Worm (Caenorhabditis elegans) whole organism, L1 larva: ENCODE results near the gene arrd-7.

Experiments used
- Y116A8C.19 ChIP-seq: sonication (generic microtip); optimal IDR thresholded peaks from 2 replicates; lab custom pipeline; 2016; ENCODE audit warnings: missing compliant biosample characterization, missing genetic modification characterization, borderline replicate concordance
- alr-1 ChIP-seq: fragments of 200-800 bp; sonication (Bioruptor generic); optimal IDR thresholded peaks from 2 replicates; lab custom pipeline; 2018; ENCODE audit warnings: borderline replicate concordance, mild to moderate bottlenecking, missing genetic modification characterization, missing compliant biosample characterization
- aly-2 ChIP-seq: fragments of 150-350 bp; optimal IDR thresholded peaks from 2 replicates; lab custom pipeline; 2014; ENCODE audit warnings: missing biosample characterization, missing genetic modification characterization
- blmp-1 ChIP-seq: fragments of 150-350 bp; optimal IDR thresholded peaks from 2 replicates; lab custom pipeline; 2014; ENCODE audit warnings: missing biosample characterization, missing genetic modification characterization
- ceh-63 ChIP-seq: fragments of 200-800 bp; sonication (Bioruptor generic); optimal IDR thresholded peaks from 2 replicates; lab custom pipeline; 2018; ENCODE audit warnings: mild to moderate bottlenecking, missing genetic modification characterization, missing compliant biosample characterization
- ceh-82 ChIP-seq, 3 experiments: fragments of 150-350 bp in 1 of 3; sonication (generic microtip) in 2 of 3; optimal IDR thresholded peaks; 2 replicates each; lab custom pipeline; 2014 to 2017; ENCODE audit warnings: missing biosample characterization in 3 of 3, missing genetic modification characterization in 3 of 3
- ceh-90 ChIP-seq: sonication (generic microtip); optimal IDR thresholded peaks from 2 replicates; lab custom pipeline; 2016; ENCODE audit warnings: missing genetic modification characterization, missing compliant biosample characterization
- dpl-1 ChIP-seq, 3 experiments: fragments of 150-350 bp in 2 of 3; sonication (generic microtip) in 1 of 3; optimal IDR thresholded peaks; 2 replicates each; lab custom pipeline; 2014 to 2017; ENCODE audit warnings: missing biosample characterization in 3 of 3, missing genetic modification characterization in 3 of 3, missing genetic modification reagents in 3 of 3
- efl-1 ChIP-seq, 4 experiments: fragments of 150-350 bp; optimal IDR thresholded peaks in 3 of 4; peaks in 1 of 4; 1 replicate in 1 of 4; 2 replicates in 3 of 4; lab custom pipeline; 2014; ENCODE audit warnings: missing biosample characterization in 2 of 4, missing genetic modification characterization in 2 of 4, missing genetic modification reagents in 2 of 4
- egl-27 ChIP-seq, 2 experiments: fragments of 150-350 bp in 1 of 2; sonication (generic microtip); optimal IDR thresholded peaks; 3 replicates each; lab custom pipeline; 2017 to 2018; ENCODE audit warnings: missing biosample characterization in 2 of 2, missing genetic modification characterization in 2 of 2, missing genetic modification reagents in 2 of 2
- elt-2 ChIP-seq: sonication (generic microtip); optimal IDR thresholded peaks from 2 replicates; lab custom pipeline; 2016; ENCODE audit warnings: missing genetic modification characterization, mild to moderate bottlenecking, inconsistent platforms, missing compliant biosample characterization, missing genetic modification reagents
- fkh-10 ChIP-seq: sonication (generic microtip); optimal IDR thresholded peaks from 2 replicates; lab custom pipeline; 2017; ENCODE audit warnings: missing biosample characterization, missing genetic modification reagents, missing genetic modification characterization
- hlh-4 ChIP-seq: sonication (generic microtip); optimal IDR thresholded peaks from 2 replicates; lab custom pipeline; 2016; ENCODE audit warnings: mild to moderate bottlenecking, missing genetic modification characterization, missing compliant biosample characterization
- lin-13 ChIP-seq: fragments of 150-350 bp; optimal IDR thresholded peaks from 2 replicates; lab custom pipeline; 2014; ENCODE audit warnings: missing biosample characterization, missing genetic modification reagents, missing genetic modification characterization
- mdl-1 ChIP-seq, 2 experiments: fragments of 150-350 bp; optimal IDR thresholded peaks; 2 replicates each; lab custom pipeline; 2014 to 2017; ENCODE audit warnings: missing biosample characterization in 2 of 2, missing genetic modification characterization in 2 of 2, inconsistent platforms in 1 of 2
- nhr-12 ChIP-seq: sonication (generic microtip); optimal IDR thresholded peaks from 2 replicates; lab custom pipeline; 2017; ENCODE audit warnings: missing biosample characterization, missing genetic modification characterization
- nhr-19 ChIP-seq: fragments of 200-800 bp; sonication (Bioruptor generic); conservative IDR thresholded peaks from 2 replicates; pipeline ENCODE4 v1.3.6; 2022; ENCODE audit warnings: missing genetic modification characterization, missing compliant biosample characterization
- nhr-28 ChIP-seq: fragments of 150-350 bp; optimal IDR thresholded peaks from 2 replicates; lab custom pipeline; 2014; ENCODE audit warnings: missing biosample characterization, missing genetic modification characterization
- nhr-47 ChIP-seq: sonication (generic microtip); optimal IDR thresholded peaks from 2 replicates; lab custom pipeline; 2016; ENCODE audit warnings: mild to moderate bottlenecking, missing genetic modification characterization, moderate library complexity, missing compliant biosample characterization
- nhr-71 ChIP-seq: sonication (generic microtip); optimal IDR thresholded peaks from 2 replicates; lab custom pipeline; 2016; ENCODE audit warnings: mild to moderate bottlenecking, missing genetic modification characterization, moderate library complexity, missing compliant biosample characterization
- nhr-76 ChIP-seq: sonication (generic microtip); optimal IDR thresholded peaks from 2 replicates; lab custom pipeline; 2017; ENCODE audit warnings: missing biosample characterization, missing genetic modification characterization
- nhr-84 ChIP-seq: sonication (generic microtip); optimal IDR thresholded peaks from 2 replicates; lab custom pipeline; 2017; ENCODE audit warnings: missing biosample characterization, missing genetic modification characterization
- skn-1 ChIP-seq: fragments of 150-350 bp; optimal IDR thresholded peaks from 2 replicates; lab custom pipeline; 2014; ENCODE audit warnings: missing biosample characterization, missing genetic modification characterization
- snpc-4 ChIP-seq: fragments of 150-350 bp; optimal IDR thresholded peaks from 2 replicates; lab custom pipeline; 2014; ENCODE audit warnings: missing biosample characterization, missing genetic modification characterization
- snu-23 ChIP-seq: sonication (generic microtip); optimal IDR thresholded peaks from 2 replicates; lab custom pipeline; 2016; ENCODE audit warnings: missing genetic modification characterization, missing compliant biosample characterization
- sptf-1 ChIP-seq: fragments of 150-350 bp; optimal IDR thresholded peaks from 2 replicates; lab custom pipeline; 2014; ENCODE audit warnings: missing biosample characterization, missing genetic modification characterization
- unc-130 ChIP-seq: fragments of 150-350 bp; optimal IDR thresholded peaks from 2 replicates; lab custom pipeline; 2017; ENCODE audit warnings: missing biosample characterization, missing genetic modification characterization, inconsistent platforms
- unc-62 ChIP-seq: fragments of 150-350 bp; optimal IDR thresholded peaks from 2 replicates; lab custom pipeline; 2014; ENCODE audit warnings: missing biosample characterization, missing genetic modification reagents, missing genetic modification characterization
- unc-86 ChIP-seq: sonication (generic microtip); optimal IDR thresholded peaks from 2 replicates; lab custom pipeline; 2016; ENCODE audit warnings: missing genetic modification characterization, missing compliant biosample characterization
- unc-98 ChIP-seq: fragments of 200-800 bp; sonication (Bioruptor generic); IDR thresholded peaks from 2 replicates; pipeline ENCODE4 v1.3.6; 2022; ENCODE audit warnings: missing genetic modification characterization, missing compliant biosample characterization
- vab-15 ChIP-seq: sonication (generic microtip); optimal IDR thresholded peaks from 2 replicates; lab custom pipeline; 2017; ENCODE audit warnings: missing genotype, mild to moderate bottlenecking, missing genetic modification characterization, missing compliant biosample characterization
- xbp-1 ChIP-seq: sonication (generic microtip); optimal IDR thresholded peaks from 2 replicates; lab custom pipeline; 2016; ENCODE audit warnings: missing genetic modification characterization, missing compliant biosample characterization
- zag-1 ChIP-seq: fragments of 150-350 bp; optimal IDR thresholded peaks from 2 replicates; lab custom pipeline; 2014; ENCODE audit warnings: missing biosample characterization, missing genetic modification characterization
- zip-4 ChIP-seq: fragments of 200-800 bp; sonication (Bioruptor generic); optimal IDR thresholded peaks from 2 replicates; lab custom pipeline; 2018; ENCODE audit warnings: mild to moderate bottlenecking, missing genetic modification characterization, moderate library complexity, missing compliant biosample characterization
- ztf-4 ChIP-seq: fragments of 150-350 bp; optimal IDR thresholded peaks from 2 replicates; lab custom pipeline; 2014; ENCODE audit warnings: missing biosample characterization, missing genetic modification characterization

Gene arrd-7

DNA sequence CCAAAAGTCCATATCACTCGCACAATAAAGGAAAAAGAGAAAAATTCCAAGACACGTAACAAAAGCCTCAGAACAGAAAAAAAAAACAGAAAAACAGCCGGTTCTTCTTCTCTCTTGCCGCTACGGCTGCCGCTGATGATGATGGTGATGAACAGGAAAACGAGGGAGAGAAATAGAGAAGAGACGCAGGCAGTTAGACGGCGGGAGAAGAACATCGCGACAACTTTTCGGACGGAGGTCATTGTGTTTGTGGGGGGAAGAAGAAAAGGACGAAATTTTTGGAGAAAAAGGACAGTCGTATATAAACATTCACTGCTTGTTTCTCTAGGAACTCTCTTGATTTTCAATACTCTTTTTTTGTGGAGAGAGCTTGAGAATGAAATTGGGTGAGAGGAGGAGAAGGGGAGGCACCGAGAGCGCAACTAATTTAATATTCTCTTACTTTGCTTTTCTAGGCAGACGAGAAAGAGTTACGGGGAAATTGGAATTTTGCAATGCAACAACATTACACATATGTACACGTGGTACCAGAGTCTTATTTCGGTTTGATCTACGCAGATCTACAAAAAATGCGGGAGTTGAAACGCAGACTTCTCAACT is 27.3 kb upstream of the arrd-7 start (continued):
- TF ChIP-seq aly-2, result no peak
- peak; percentile 50 for TF ChIP-seq nhr-47 (tag; lab: Kevin White, UChicago)
- TF ChIP-seq nhr-71, result peak; percentile 65
- TF ChIP-seq nhr-19 (GFP tag; lab: Robert Waterston, UW), result peak; percentile 41

DNA sequence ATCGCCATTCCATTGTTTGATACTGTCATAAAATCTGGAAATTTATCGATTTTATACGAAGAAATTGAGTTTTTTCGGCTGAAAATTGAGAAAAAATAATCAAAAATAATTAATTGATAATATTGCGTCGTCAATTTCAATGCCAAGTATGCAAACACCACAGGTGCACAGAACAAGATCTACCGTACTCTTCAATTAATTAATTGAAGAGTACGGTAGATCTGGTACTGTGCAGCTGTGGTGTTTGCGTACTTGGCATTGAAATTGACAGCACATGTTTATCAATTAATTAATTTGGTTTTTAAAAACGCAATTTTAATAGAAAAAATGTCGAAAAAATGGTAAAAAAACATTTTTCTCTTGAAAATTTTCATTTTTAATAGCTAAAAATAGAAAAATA is 26.4 kb upstream of the arrd-7 start, which contains the start of gene cnt-1:
TSS of gene cnt-1 (minus strand) at position 36 of the 400 bp plus-strand sequence.
- no peak for TF ChIP-seq skn-1
- TF ChIP-seq blmp-1 (tag; lab: Kevin White, UChicago), result no peak
- TF ChIP-seq xbp-1 (tag; lab: Kevin White, UChicago), result no peak
- no peak for TF ChIP-seq nhr-76 (tag; lab: Kevin White, UChicago)
- no peak for TF ChIP-seq vab-15
- no peak for TF ChIP-seq Y116A8C.19 (tag; lab: Kevin White, UChicago)

DNA sequence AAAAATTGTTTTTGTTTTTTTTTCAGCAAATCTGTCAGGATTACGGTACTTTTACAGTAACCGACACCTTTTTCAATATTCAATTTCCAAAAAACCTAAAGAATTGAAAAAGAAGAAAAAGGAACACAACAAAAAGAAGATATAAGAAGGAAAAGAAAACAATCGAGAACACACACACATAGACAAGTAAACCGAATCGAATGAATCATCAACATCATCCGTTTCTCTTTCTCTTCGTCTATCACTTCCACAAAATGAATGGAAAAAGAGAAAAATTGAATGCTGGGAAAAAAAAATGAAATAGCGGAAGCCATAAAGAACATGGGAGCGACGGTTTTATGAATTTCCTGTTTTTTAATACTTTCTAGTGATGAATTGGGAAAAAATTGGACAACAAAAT is 19.0 kb upstream of the arrd-7 start:
- no peak for TF ChIP-seq ceh-90 (tag; lab: Kevin White, UChicago)
- TF ChIP-seq sptf-1 (tag; lab: Kevin White, UChicago), result no peak
- peak; percentile 37 for TF ChIP-seq blmp-1 (tag; lab: Kevin White, UChicago)
- TF ChIP-seq fkh-10 (GFP tag; lab: Kevin White, UChicago), result no peak
- TF ChIP-seq, all 84 proteins: peak for 1

DNA sequence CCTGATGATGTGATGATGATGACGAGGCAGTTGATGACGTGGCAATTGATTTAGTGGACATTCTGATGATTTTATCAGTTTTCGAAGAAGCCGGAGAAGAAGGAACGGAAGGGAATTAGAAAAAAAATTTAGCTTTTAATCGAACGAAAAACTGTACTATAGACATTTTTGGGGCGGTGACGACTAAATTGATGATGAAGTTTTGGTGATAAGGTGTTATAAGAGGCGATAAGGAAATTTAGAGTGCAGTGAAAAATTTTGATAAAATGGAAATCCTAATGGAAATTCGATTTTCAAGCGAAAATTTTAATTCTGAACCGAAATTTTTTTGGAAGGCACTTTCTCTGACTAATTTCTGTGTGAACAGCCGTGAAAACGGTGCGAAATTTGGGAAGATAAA is 17.6 kb upstream of the arrd-7 start:
- TF ChIP-seq alr-1 (tag; lab: Kevin White, UChicago), result no peak
- TF ChIP-seq nhr-12 (tag; lab: Kevin White, UChicago), result no peak
- TF ChIP-seq efl-1 (optimal IDR thresholded peaks at IDR 0.05; lab: Kevin White, UChicago), result no peak
- peak in 1 of 2 experiments; percentile 20 for TF ChIP-seq efl-1 (GFP tag; optimal IDR thresholded peaks at IDR 0.05 in 1 of 2; lab: Kevin White, UChicago)
- no peak for TF ChIP-seq ceh-63
- no peak for TF ChIP-seq snu-23 (GFP tag; lab: Kevin White, UChicago)
- no peak for TF ChIP-seq dpl-1 (GFP tag; optimal IDR thresholded peaks at IDR 0.05; lab: Kevin White, UChicago)
- peak; percentile 31 for TF ChIP-seq elt-2 (tag; lab: Kevin White, UChicago)

DNA sequence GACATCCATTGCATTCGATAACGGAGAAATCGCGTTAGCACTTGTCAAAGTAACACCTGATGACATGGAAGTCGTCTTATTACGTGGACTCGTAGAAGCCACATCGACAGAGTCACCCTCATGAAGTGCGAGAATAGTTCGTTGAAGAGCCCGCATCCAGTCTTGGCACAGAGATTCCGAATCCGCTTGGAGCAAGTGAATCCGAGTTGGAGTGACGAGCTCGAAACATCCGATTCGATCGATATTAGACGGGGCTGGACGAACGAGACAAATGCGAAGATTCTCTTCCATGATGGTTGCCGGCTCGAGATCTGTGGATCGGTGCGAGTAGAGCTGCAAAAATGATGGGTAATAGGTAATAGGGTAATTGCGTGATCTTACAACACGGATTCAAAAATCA is 14.9 kb upstream of the arrd-7 start:
- TF ChIP-seq hlh-4 (tag; lab: Kevin White, UChicago), result no peak

DNA sequence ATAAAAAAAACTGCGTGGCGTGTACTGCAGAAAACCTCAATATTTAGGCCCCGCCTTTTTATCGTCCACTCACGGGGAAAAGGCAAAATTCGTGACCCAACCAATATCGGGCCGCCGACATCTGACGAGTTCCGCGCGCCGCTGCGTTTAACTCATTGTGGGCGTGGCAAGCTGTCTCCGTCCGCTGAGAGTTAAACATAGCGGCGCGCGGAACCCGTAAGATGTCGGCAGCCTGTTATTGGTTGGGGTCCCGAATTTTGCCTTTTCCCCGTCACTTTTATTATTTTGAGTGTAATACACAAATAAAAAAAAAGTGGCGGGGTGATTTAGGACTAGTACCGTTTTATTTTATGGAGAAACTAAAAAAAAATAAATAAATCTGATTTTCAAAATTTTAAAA is 13.9 kb upstream of the arrd-7 start:
- TF ChIP-seq egl-27 (tag; optimal IDR thresholded peaks at IDR 0.05; lab: Kevin White, UChicago) (no peak), mdl-1 (tag; optimal IDR thresholded peaks at IDR 0.05; lab: Kevin White, UChicago) (no peak), lin-13 (GFP tag; lab: Kevin White, UChicago) (no peak), skn-1 (no peak), snpc-4 (tag; lab: Kevin White, UChicago) (peak; percentile 53)

DNA sequence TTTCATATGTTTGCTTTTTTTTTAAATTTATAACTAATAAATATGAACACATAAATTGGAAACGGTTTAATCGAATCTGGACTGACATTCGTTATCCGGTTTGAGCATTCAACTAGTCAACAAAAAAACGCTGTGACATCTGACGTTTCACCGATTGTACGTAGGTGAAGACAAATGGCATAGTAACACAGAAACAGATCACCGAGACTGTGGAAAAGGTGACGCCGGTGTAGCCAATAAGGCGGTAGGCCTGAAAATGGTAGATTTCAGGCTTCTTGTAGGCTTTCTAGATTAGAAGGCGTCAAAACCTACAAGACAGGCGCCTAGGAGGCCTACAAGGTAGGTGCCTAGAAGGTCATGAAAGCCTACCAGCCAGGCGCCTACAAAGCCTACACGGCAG is 8.8 kb upstream of the arrd-7 start:
- no peak for TF ChIP-seq unc-130
- TF ChIP-seq unc-62 (GFP tag; lab: Kevin White, UChicago), result no peak
- no peak for TF ChIP-seq alr-1 (tag; lab: Kevin White, UChicago)
- TF ChIP-seq nhr-84 (tag; lab: Kevin White, UChicago), result no peak
- no peak for TF ChIP-seq nhr-28 (tag; lab: Kevin White, UChicago)
- TF ChIP-seq unc-86 (tag; lab: Kevin White, UChicago), result no peak
- no peak for TF ChIP-seq unc-98 (GFP tag; lab: Robert Waterston, UW)
- no peak for TF ChIP-seq zip-4 (GFP tag; lab: Kevin White, UChicago)
- TF ChIP-seq zag-1 (tag; lab: Kevin White, UChicago), result no peak
- no peak for TF ChIP-seq efl-1 (optimal IDR thresholded peaks at IDR 0.05; lab: Kevin White, UChicago)
- no peak for TF ChIP-seq efl-1 (GFP tag; optimal IDR thresholded peaks at IDR 0.05 in 1 of 2; lab: Kevin White, UChicago)
- TF ChIP-seq snu-23 (GFP tag; lab: Kevin White, UChicago), result no peak
- no peak for TF ChIP-seq ztf-4 (tag; lab: Kevin White, UChicago)
- no peak for TF ChIP-seq ceh-82 (tag; optimal IDR thresholded peaks at IDR 0.05; lab: Kevin White, UChicago)
